Fruit fly (Drosophila melanogaster) whole organism, prepupa: ENCODE measurements around the gene CG6685.

Experiments used
- CG1621 ChIP-seq: fragments of 200-800 bp; sonication (Bioruptor generic); optimal IDR thresholded peaks from 3 replicates; lab custom pipeline; 2018; ENCODE audit warnings: missing biosample characterization, mild to moderate bottlenecking, missing genetic modification characterization
- CG6276 ChIP-seq: fragments of 200-800 bp; sonication (Bioruptor generic); optimal IDR thresholded peaks from 2 replicates; lab custom pipeline; 2017; ENCODE audit warnings: missing biosample characterization, mild to moderate bottlenecking, missing genetic modification characterization
- Hr39 ChIP-seq: fragments of 200-800 bp; sonication (Bioruptor generic); optimal IDR thresholded peaks from 2 replicates; lab custom pipeline; 2016; ENCODE audit warnings: missing biosample characterization, missing genetic modification characterization
- Lpt ChIP-seq: fragments of 200-800 bp; sonication (Bioruptor generic); optimal IDR thresholded peaks from 3 replicates; lab custom pipeline; 2016; ENCODE audit warnings: missing biosample characterization, missing genetic modification characterization

DNA sequence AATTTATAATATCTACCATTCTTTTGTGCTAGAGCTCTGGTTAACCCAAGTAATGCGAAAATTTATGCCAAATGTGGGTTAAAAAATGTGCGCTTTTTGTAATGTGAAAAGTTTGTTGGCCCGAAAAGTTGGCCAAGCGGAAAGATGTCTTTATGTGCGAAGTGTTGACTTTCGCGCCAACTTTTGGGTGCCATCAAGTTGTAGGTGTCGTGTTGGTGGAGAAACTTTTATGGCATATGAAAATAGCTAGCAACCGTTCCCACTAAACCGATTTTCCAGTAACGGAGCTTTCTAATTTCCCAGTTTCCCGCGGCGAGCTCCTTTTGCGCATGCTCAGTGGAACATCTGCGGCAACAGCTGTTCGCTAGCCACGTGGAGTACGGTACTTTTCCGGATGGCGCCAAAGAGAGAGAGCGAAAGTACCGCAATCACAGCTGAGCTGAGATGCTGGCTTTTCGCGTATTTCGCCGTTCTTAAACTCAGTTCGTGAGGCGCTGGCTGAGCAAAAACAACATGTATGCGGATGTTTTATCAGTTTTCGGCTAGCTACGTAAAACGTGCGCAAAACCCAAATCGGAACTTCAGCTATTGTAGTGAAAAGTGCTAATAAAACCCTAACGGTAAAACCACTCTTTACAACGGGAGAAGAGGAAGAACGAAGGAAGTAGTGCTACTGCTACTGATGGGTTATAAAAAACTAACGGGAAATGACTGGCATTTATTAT, 6.2 kb upstream of the CG6685 start, which contains the start of gene dpr6:
- TF ChIP-seq CG1621 (tag; lab: Kevin White, UChicago): no peak
- no peak for TF ChIP-seq Lpt (GFP tag; lab: Kevin White, UChicago)
- no peak for TF ChIP-seq CG6276 (GFP tag; lab: Kevin White, UChicago)
- TF ChIP-seq Hr39 (GFP tag; lab: Kevin White, UChicago): no peak
